Fruit fly (Drosophila melanogaster) whole organism, wandering third instar larva: ENCODE data around the gene Or2a.

Experiments
- Abd-B ChIP-seq: fragments of >200 bp; optimal IDR thresholded peaks from 2 replicates; lab custom pipeline; 2017; ENCODE audit warnings: missing biosample characterization, missing genetic modification characterization
- CG32264 ChIP-seq: fragments of 200-800 bp; sonication (Bioruptor generic); optimal IDR thresholded peaks from 2 replicates; lab custom pipeline; 2016; ENCODE audit warnings: missing biosample characterization, missing genetic modification characterization
- CG9705 ChIP-seq: fragments of 200-800 bp; sonication (Bioruptor generic); optimal IDR thresholded peaks from 2 replicates; lab custom pipeline; 2018; ENCODE audit warnings: missing biosample characterization, mild to moderate bottlenecking, missing genetic modification characterization
- Dfd ChIP-seq: fragments of >200 bp; optimal IDR thresholded peaks from 2 replicates; lab custom pipeline; 2017; ENCODE audit warnings: missing biosample characterization, missing genetic modification characterization
- Dif ChIP-seq: fragments of 200-275, 200-300 bp; sonication (Bioruptor generic); optimal IDR thresholded peaks from 2 replicates; lab custom pipeline; 2018; ENCODE audit warnings: missing biosample characterization, missing genetic modification characterization; ENCODE audit not compliant: partially characterized antibody
- GATAd ChIP-seq: sonication (Bioruptor generic); optimal IDR thresholded peaks from 2 replicates; lab custom pipeline; 2016; ENCODE audit warnings: missing biosample characterization, missing genetic modification characterization
- Hnf4 ChIP-seq: fragments of 200-800 bp; sonication (Bioruptor generic); optimal IDR thresholded peaks from 2 replicates; lab custom pipeline; 2016; ENCODE audit warnings: missing biosample characterization, mild to moderate bottlenecking, missing genetic modification characterization
- Hr83 ChIP-seq: fragments of 200-300 bp; sonication (Bioruptor generic); optimal IDR thresholded peaks from 2 replicates; lab custom pipeline; 2016; ENCODE audit warnings: missing biosample characterization, mild to moderate bottlenecking, missing genetic modification characterization, moderate library complexity; ENCODE audit not compliant: poor library complexity, severe bottlenecking
- Myc ChIP-seq: fragments of >200 bp; optimal IDR thresholded peaks from 2 replicates; lab custom pipeline; 2017
- N ChIP-seq: fragments of >200 bp; optimal IDR thresholded peaks from 2 replicates; lab custom pipeline; 2018; ENCODE audit warnings: missing biosample characterization, missing external identifiers, missing genetic modification characterization
- OdsH ChIP-seq: fragments of 200-800 bp; sonication (Bioruptor generic); optimal IDR thresholded peaks from 2 replicates; lab custom pipeline; 2016; ENCODE audit warnings: missing biosample characterization, mild to moderate bottlenecking, missing genetic modification characterization
- Rel ChIP-seq, 2 experiments: fragments of 200-800 bp; sonication (Bioruptor generic) in 1 of 2; optimal IDR thresholded peaks; 2 replicates in 1 of 2; 3 replicates in 1 of 2; lab custom pipeline; 2016 to 2019; ENCODE audit warnings: mild to moderate bottlenecking in 2 of 2, missing biosample characterization in 2 of 2, missing genetic modification characterization in 2 of 2, moderate library complexity in 1 of 2
- Sp1 ChIP-seq: fragments of 200-800 bp; sonication (Bioruptor generic); optimal IDR thresholded peaks from 3 replicates; lab custom pipeline; 2019; ENCODE audit warnings: missing biosample characterization, mild to moderate bottlenecking, missing genetic modification characterization, moderate library complexity
- Vsx2 ChIP-seq: fragments of 200-300, 225-300 bp; sonication (Bioruptor generic); optimal IDR thresholded peaks from 2 replicates; lab custom pipeline; 2018; ENCODE audit warnings: missing biosample characterization, missing genetic modification characterization; ENCODE audit not compliant: partially characterized antibody
- brk ChIP-seq: fragments of 200-800 bp; sonication (Bioruptor generic); optimal IDR thresholded peaks from 2 replicates; lab custom pipeline; 2016; ENCODE audit warnings: missing biosample characterization, mild to moderate bottlenecking, missing genetic modification characterization
- dsf ChIP-seq: sonication (Bioruptor generic); optimal IDR thresholded peaks from 2 replicates; lab custom pipeline; 2016; ENCODE audit warnings: missing biosample characterization, missing genetic modification characterization, borderline replicate concordance
- foxo ChIP-seq, 2 experiments: fragments of 200-800 bp; sonication (Bioruptor generic); optimal IDR thresholded peaks; 2 replicates in 1 of 2; 3 replicates in 1 of 2; lab custom pipeline; 2016 to 2017; ENCODE audit warnings: missing biosample characterization in 2 of 2, missing genetic modification characterization in 2 of 2
- fru ChIP-seq: fragments of 200-800 bp; sonication (Bioruptor generic); optimal IDR thresholded peaks from 3 replicates; lab custom pipeline; 2016; ENCODE audit warnings: missing biosample characterization, mild to moderate bottlenecking, missing genetic modification characterization
- h ChIP-seq: fragments of 200-800 bp; sonication (Bioruptor generic); optimal IDR thresholded peaks from 3 replicates; lab custom pipeline; 2016; ENCODE audit warnings: missing biosample characterization, mild to moderate bottlenecking, missing genetic modification characterization
- lola ChIP-seq: fragments of >200 bp; optimal IDR thresholded peaks from 2 replicates; lab custom pipeline; 2017; ENCODE audit warnings: missing biosample characterization, missing genetic modification characterization
- pan ChIP-seq: fragments of >200 bp; optimal IDR thresholded peaks from 2 replicates; lab custom pipeline; 2017
- psq ChIP-seq: fragments of 200-800 bp; sonication (Bioruptor generic); optimal IDR thresholded peaks from 3 replicates; lab custom pipeline; 2017; ENCODE audit warnings: missing biosample characterization, mild to moderate bottlenecking, missing genetic modification characterization, moderate library complexity
- rgr ChIP-seq: fragments of 200-800 bp; sonication (Bioruptor generic); optimal IDR thresholded peaks from 3 replicates; lab custom pipeline; 2016; ENCODE audit warnings: missing biosample characterization, mild to moderate bottlenecking, missing genetic modification characterization
- sage ChIP-seq: fragments of 200-800 bp; sonication (Bioruptor generic); optimal IDR thresholded peaks from 2 replicates; lab custom pipeline; 2016; ENCODE audit warnings: missing biosample characterization, mild to moderate bottlenecking, missing genetic modification characterization
- sv ChIP-seq: fragments of 200-800 bp; sonication (Bioruptor generic); optimal IDR thresholded peaks from 3 replicates; lab custom pipeline; 2016; ENCODE audit warnings: missing biosample characterization, missing genetic modification characterization
- usp ChIP-seq: fragments of >200 bp; optimal IDR thresholded peaks from 2 replicates; lab custom pipeline; 2017; ENCODE audit warnings: missing biosample characterization, missing genetic modification characterization
- woc ChIP-seq: sonication (Bioruptor generic); optimal IDR thresholded peaks from 2 replicates; lab custom pipeline; 2016; ENCODE audit warnings: missing biosample characterization, mild to moderate bottlenecking, missing genetic modification characterization

The Or2a gene

dm6 chrX:2222181-2222790, 23.7 kb upstream of the Or2a start, which contains the start of gene Vinc (continued):
- TF ChIP-seq OdsH (GFP tag; lab: Kevin White, UChicago) (peak; percentile 63), foxo (GFP tag; optimal IDR thresholded peaks at IDR 0.05; lab: Kevin White, UChicago) (peak in 1 of 2 experiments; percentile 93), sage (no peak), CG32264 (GFP tag; lab: Kevin White, UChicago) (peak; percentile 79), dsf (GFP tag; lab: Kevin White, UChicago) (no peak), Hr83 (GFP tag; lab: Kevin White, UChicago) (peak; percentile 86), brk (GFP tag; lab: Kevin White, UChicago) (no peak), CG9705 (GFP tag; lab: Kevin White, UChicago) (peak; percentile 85)

dm6 chrX:2223454-2223853, 22.6 kb upstream of the Or2a start, which contains the start of gene CG14052:
Gene CG14052 (plus strand): TSS chrX:2223754.
- no peak for TF ChIP-seq Myc (lab: Kevin White, UChicago)
- TF ChIP-seq Vsx2 (GFP tag; lab: Kevin White, UChicago), result no peak
- no peak for TF ChIP-seq Hnf4 (GFP tag; lab: Kevin White, UChicago)
- TF ChIP-seq brk (GFP tag; lab: Kevin White, UChicago), result no peak
- no peak for TF ChIP-seq N
- TF ChIP-seq OdsH (GFP tag; lab: Kevin White, UChicago), result no peak
- no peak for TF ChIP-seq lola (GFP tag; lab: Kevin White, UChicago)
- TF ChIP-seq CG32264 (GFP tag; lab: Kevin White, UChicago), result no peak
- no peak for TF ChIP-seq Sp1 (GFP tag; lab: Kevin White, UChicago)
- no peak for TF ChIP-seq Dfd (GFP tag; lab: Kevin White, UChicago)
- no peak for TF ChIP-seq usp (GFP tag; lab: Kevin White, UChicago)
- TF ChIP-seq h (GFP tag; lab: Kevin White, UChicago), result no peak
- TF ChIP-seq woc (GFP tag; lab: Kevin White, UChicago), result no peak
- no peak for TF ChIP-seq GATAd (GFP tag; lab: Kevin White, UChicago)
- TF ChIP-seq Abd-B (GFP tag; lab: Kevin White, UChicago), result no peak
- no peak for TF ChIP-seq sage

- TF ChIP-seq rgr, result no peak
- no peak for TF ChIP-seq brk (GFP tag; lab: Kevin White, UChicago)
- TF ChIP-seq sage, result no peak
- peak; percentile 43 for TF ChIP-seq Dif (GFP tag; lab: Kevin White, UChicago)
- no peak for TF ChIP-seq psq (GFP tag; lab: Kevin White, UChicago)
- no peak for TF ChIP-seq h (GFP tag; lab: Kevin White, UChicago)
- TF ChIP-seq Vsx2 (GFP tag; lab: Kevin White, UChicago), result no peak
These were observed 20.9 kb upstream of the Or2a start, which contains the start of gene pcx for dm6 chrX:2225138-2225537. Gene pcx (plus strand): TSS chrX:2225296.

- TF ChIP-seq usp (GFP tag; lab: Kevin White, UChicago), result no peak
- no peak for TF ChIP-seq Sp1 (GFP tag; lab: Kevin White, UChicago)
- no peak for TF ChIP-seq pan
- TF ChIP-seq Myc (lab: Kevin White, UChicago), result peak; percentile 61
- TF ChIP-seq Abd-B (GFP tag; lab: Kevin White, UChicago), result no peak
These were observed 4.2 kb upstream of the Or2a start, which contains the start of gene kz for dm6 chrX:2241842-2242241. Gene kz (minus strand): TSS chrX:2242035.

dm6 chrX:2242897-2243296, 3.1 kb upstream of the Or2a start:
- no peak for TF ChIP-seq brk (GFP tag; lab: Kevin White, UChicago)
- TF ChIP-seq Dfd (GFP tag; lab: Kevin White, UChicago), result peak; percentile 99

dm6 chrX:2244753-2245152, 1.3 kb upstream of the Or2a start:
- TF ChIP-seq h (GFP tag; lab: Kevin White, UChicago) (no peak), Vsx2 (GFP tag; lab: Kevin White, UChicago) (no peak), usp (GFP tag; lab: Kevin White, UChicago) (no peak), fru (GFP tag; lab: Kevin White, UChicago) (no peak), Rel (GFP tag; optimal IDR thresholded peaks at IDR 0.05; lab: Kevin White, UChicago) (no peak), Rel (tag; optimal IDR thresholded peaks at IDR 0.05; lab: Kevin White, UChicago) (no peak), sv (GFP tag; lab: Kevin White, UChicago) (no peak), lola (GFP tag; lab: Kevin White, UChicago) (no peak)
